Worm (Caenorhabditis elegans): Measurements from ENCODE around the gene T21D12.11.

ce11 chrIV:299190-299589, 30.0 kb downstream of the T21D12.11 start:
- TF ChIP-seq hlh-30 (tag; optimal IDR thresholded peaks at IDR 0.05; ENCODE audit: insufficient read depth): no peak
- no peak for TF ChIP-seq nfya-1 (tag; optimal IDR thresholded peaks at IDR 0.05)
- TF ChIP-seq lin-11 (tag; optimal IDR thresholded peaks at IDR 0.05): no peak
- TF ChIP-seq fax-1 (tag; optimal IDR thresholded peaks at IDR 0.05): no peak
- no peak for TF ChIP-seq ceh-22 (tag; optimal IDR thresholded peaks at IDR 0.05)
- TF ChIP-seq tbx-7 (tag; optimal IDR thresholded peaks at IDR 0.05): no peak
- TF ChIP-seq fkh-10 (GFP tag; optimal IDR thresholded peaks at IDR 0.05): no peak
- TF ChIP-seq ceh-14 (tag; optimal IDR thresholded peaks at IDR 0.05): no peak
- no peak for TF ChIP-seq pros-1 (tag; optimal IDR thresholded peaks at IDR 0.05)
